Worm (Caenorhabditis elegans) whole organism, midembryonic: Measurements from ENCODE around the gene rme-1.

ENCODE experiments used
- cog-1 ChIP-seq: sonication (generic microtip); optimal IDR thresholded peaks from 2 replicates; lab custom pipeline; 2016; ENCODE audit warnings: missing genetic modification characterization, missing compliant biosample characterization
- flt-1 ChIP-seq: fragments of 200-800 bp; sonication (Bioruptor generic); IDR thresholded peaks from 2 replicates; pipeline ENCODE4 v1.3.6; 2022; ENCODE audit warnings: missing genetic modification characterization, missing compliant biosample characterization
- klf-2 ChIP-seq: fragments of 200-800 bp; sonication (Bioruptor generic); conservative IDR thresholded peaks from 2 replicates; pipeline ENCODE4 v1.3.6; 2022; ENCODE audit warnings: missing genetic modification reagents, missing genetic modification characterization, missing compliant biosample characterization
- ztf-23 ChIP-seq: fragments of 200-800 bp; sonication (Bioruptor generic); IDR thresholded peaks from 2 replicates; pipeline ENCODE4 v1.3.6; 2022; ENCODE audit warnings: missing genetic modification reagents, missing genetic modification characterization, missing compliant biosample characterization

ce11 chrV:6222171-6222733 lies 13.6 kb downstream of the rme-1 start:
- no peak for TF ChIP-seq klf-2
- TF ChIP-seq ztf-23 (GFP tag; lab: Robert Waterston, UW): no peak; the same call in 1 of the 2 replicates
- no peak for TF ChIP-seq flt-1 (GFP tag; lab: Robert Waterston, UW)
- no peak for TF ChIP-seq cog-1 (tag; lab: Kevin White, UChicago)
